Worm (Caenorhabditis elegans) whole organism, mixed stage, embryonic: ENCODE measurements around the gene M02A10.1.

Experiments used
- M03D4.4 ChIP-seq: sonication (generic microtip); optimal IDR thresholded peaks from 2 replicates; lab custom pipeline; 2017; ENCODE audit warnings: mild to moderate bottlenecking, missing genetic modification characterization, missing compliant biosample characterization
- bed-3 ChIP-seq: fragments of 200-800 bp; sonication (Bioruptor generic); optimal IDR thresholded peaks from 3 replicates; lab custom pipeline; 2018; ENCODE audit warnings: mild to moderate bottlenecking, missing genetic modification characterization, moderate library complexity, missing compliant biosample characterization
- blmp-1 ChIP-seq: fragments of 150-350 bp; optimal IDR thresholded peaks from 2 replicates; lab custom pipeline; 2014; ENCODE audit warnings: missing biosample characterization, missing genetic modification characterization
- ceh-39 ChIP-seq: fragments of 150-350 bp; optimal IDR thresholded peaks from 2 replicates; lab custom pipeline; 2014; ENCODE audit warnings: missing biosample characterization, missing genetic modification characterization
- ceh-43 ChIP-seq: fragments of 200-800 bp; sonication (Bioruptor generic); optimal IDR thresholded peaks from 2 replicates; lab custom pipeline; 2018; ENCODE audit warnings: mild to moderate bottlenecking, missing genetic modification characterization, moderate library complexity, missing compliant biosample characterization
- ceh-83 ChIP-seq: fragments of 200-800 bp; sonication (Bioruptor generic); optimal IDR thresholded peaks from 2 replicates; lab custom pipeline; 2018; ENCODE audit warnings: mild to moderate bottlenecking, missing genetic modification characterization, missing compliant biosample characterization
- ces-1 ChIP-seq: fragments of 150-350 bp; optimal IDR thresholded peaks from 2 replicates; lab custom pipeline; 2014; ENCODE audit warnings: missing biosample characterization, missing genetic modification reagents, missing genetic modification characterization
- cnd-1 ChIP-seq: fragments of 200-800 bp; sonication (Bioruptor generic); optimal IDR thresholded peaks from 2 replicates; lab custom pipeline; 2018; ENCODE audit warnings: mild to moderate bottlenecking, missing genetic modification characterization, missing compliant biosample characterization
- drap-1 ChIP-seq: fragments of 200-800 bp; sonication (Bioruptor generic); optimal IDR thresholded peaks from 3 replicates; lab custom pipeline; 2018; ENCODE audit warnings: mild to moderate bottlenecking, missing genetic modification characterization, missing compliant biosample characterization
- elt-1 ChIP-seq: sonication (generic microtip); optimal IDR thresholded peaks from 2 replicates; lab custom pipeline; 2017; ENCODE audit warnings: missing genetic modification characterization, mild to moderate bottlenecking, missing compliant biosample characterization, antibody characterized with exemption, moderate library complexity, borderline replicate concordance; ENCODE audit not compliant: insufficient read depth
- elt-3 ChIP-seq: fragments of 150-350 bp; optimal IDR thresholded peaks from 2 replicates; lab custom pipeline; 2014; ENCODE audit warnings: missing biosample characterization, missing genetic modification characterization
- flh-1 ChIP-seq: fragments of 200-800 bp; sonication (Bioruptor generic); optimal IDR thresholded peaks from 2 replicates; lab custom pipeline; 2018; ENCODE audit warnings: mild to moderate bottlenecking, missing genetic modification characterization, moderate library complexity, missing compliant biosample characterization
- ham-2 ChIP-seq: fragments of 200-800 bp; sonication (Bioruptor generic); optimal IDR thresholded peaks from 2 replicates; lab custom pipeline; 2018; ENCODE audit warnings: mild to moderate bottlenecking, missing genetic modification characterization, missing compliant biosample characterization
- hlh-1 ChIP-seq: fragments of 150-350 bp; optimal IDR thresholded peaks from 2 replicates; lab custom pipeline; 2014; ENCODE audit warnings: missing biosample characterization, missing genetic modification reagents, missing genetic modification characterization
- lin-13 ChIP-seq: fragments of 150-350 bp; optimal IDR thresholded peaks from 2 replicates; lab custom pipeline; 2014; ENCODE audit warnings: missing biosample characterization, missing genetic modification characterization
- lin-32 ChIP-seq: fragments of 200-800 bp; sonication (Bioruptor generic); optimal IDR thresholded peaks from 2 replicates; lab custom pipeline; 2018; ENCODE audit warnings: mild to moderate bottlenecking, missing genetic modification characterization, missing compliant biosample characterization
- lsy-2 ChIP-seq: fragments of 150-350 bp; optimal IDR thresholded peaks from 2 replicates; lab custom pipeline; 2014; ENCODE audit warnings: missing biosample characterization, missing genetic modification characterization
- mep-1 ChIP-seq: fragments of 150-350 bp; optimal IDR thresholded peaks from 2 replicates; lab custom pipeline; 2017; ENCODE audit warnings: missing biosample characterization, missing genetic modification reagents, missing genetic modification characterization, inconsistent platforms
- nhr-12 ChIP-seq: fragments of 150-350 bp; optimal IDR thresholded peaks from 2 replicates; lab custom pipeline; 2014; ENCODE audit warnings: missing biosample characterization, missing genetic modification characterization
- nhr-2 ChIP-seq: fragments of 150-350 bp; optimal IDR thresholded peaks from 2 replicates; lab custom pipeline; 2014; ENCODE audit warnings: missing biosample characterization, missing genetic modification characterization
- nhr-237 ChIP-seq: fragments of 150-350 bp; optimal IDR thresholded peaks from 2 replicates; lab custom pipeline; 2014; ENCODE audit warnings: missing biosample characterization, missing genetic modification characterization
- nhr-28 ChIP-seq: fragments of 150-350 bp; optimal IDR thresholded peaks from 2 replicates; lab custom pipeline; 2014; ENCODE audit warnings: missing biosample characterization, missing genetic modification characterization
- nhr-76 ChIP-seq: sonication (generic microtip); optimal IDR thresholded peaks from 2 replicates; lab custom pipeline; 2017; ENCODE audit warnings: missing biosample characterization, missing genetic modification characterization
- pha-4 ChIP-seq: fragments of 150-350 bp; optimal IDR thresholded peaks from 2 replicates; lab custom pipeline; 2018; ENCODE audit warnings: missing biosample characterization, missing genetic modification reagents, missing genetic modification characterization
- sem-2 ChIP-seq: fragments of 200-800 bp; sonication (Bioruptor generic); optimal IDR thresholded peaks from 2 replicates; lab custom pipeline; 2018; ENCODE audit warnings: mild to moderate bottlenecking, missing genetic modification characterization, missing compliant biosample characterization
- snpc-4 ChIP-seq: fragments of 150-350 bp; optimal IDR thresholded peaks from 2 replicates; lab custom pipeline; 2014; ENCODE audit warnings: missing biosample characterization, missing genetic modification characterization
- tbx-8 ChIP-seq: fragments of 200-800 bp; sonication (Bioruptor generic); optimal IDR thresholded peaks from 2 replicates; lab custom pipeline; 2018; ENCODE audit warnings: mild to moderate bottlenecking, missing genetic modification characterization, moderate library complexity, missing compliant biosample characterization
- unc-120 ChIP-seq: sonication (generic microtip); optimal IDR thresholded peaks from 2 replicates; lab custom pipeline; 2017; ENCODE audit warnings: missing genetic modification characterization, missing compliant biosample characterization; ENCODE audit not compliant: poor library complexity, severe bottlenecking
- unc-39 ChIP-seq: fragments of 150-350 bp; optimal IDR thresholded peaks from 2 replicates; lab custom pipeline; 2014; ENCODE audit warnings: missing biosample characterization, missing genetic modification characterization
- unc-62 ChIP-seq: fragments of 150-350 bp; optimal IDR thresholded peaks from 2 replicates; lab custom pipeline; 2014; ENCODE audit warnings: missing biosample characterization, missing genetic modification reagents, missing genetic modification characterization
- zip-8 ChIP-seq: fragments of 150-350 bp; optimal IDR thresholded peaks from 2 replicates; lab custom pipeline; 2014; ENCODE audit warnings: missing biosample characterization, missing genetic modification characterization

The M02A10.1 gene

DNA sequence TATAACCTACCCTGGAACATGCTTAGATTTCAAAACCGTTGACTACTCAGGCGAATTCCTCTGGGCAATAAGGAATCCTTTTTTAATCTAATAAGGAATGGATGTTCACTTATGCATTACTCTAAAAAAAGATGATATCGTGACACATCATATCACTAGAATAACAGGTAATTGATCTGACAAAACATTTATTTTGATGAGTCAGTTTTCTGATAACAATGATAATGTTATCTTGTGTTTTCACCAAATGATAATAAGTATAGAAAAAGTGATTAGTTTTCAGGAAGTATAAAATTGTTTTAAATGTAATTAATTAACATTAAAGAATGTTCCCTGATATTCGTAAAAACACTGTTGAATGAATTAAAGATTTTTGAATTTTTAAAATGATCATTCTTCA, 22.5 kb downstream of the M02A10.1 start:
- TF ChIP-seq drap-1 (GFP tag; lab: Kevin White, UChicago) (no peak), nhr-12 (tag; lab: Kevin White, UChicago) (no peak)

DNA sequence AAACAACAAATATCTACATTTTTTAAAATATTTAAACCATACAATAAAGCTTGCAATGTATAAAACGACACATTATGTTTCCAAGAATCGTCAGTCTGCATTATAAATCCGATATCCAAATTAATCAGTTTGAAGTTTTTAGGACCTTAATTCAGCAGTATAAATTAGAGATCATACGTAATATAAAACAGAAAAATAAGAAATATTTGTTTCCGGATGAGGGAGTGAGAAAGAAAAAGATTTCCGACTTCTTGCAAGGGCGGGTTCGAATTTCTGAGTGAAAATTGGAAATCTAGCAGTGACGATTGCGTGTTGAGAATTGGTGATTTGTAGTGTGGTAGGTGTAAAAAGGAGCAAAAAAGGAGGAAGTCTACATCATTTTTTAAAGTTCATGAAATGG, 29.0 kb downstream of the M02A10.1 start, which contains the start of gene npr-19:
Gene npr-19, minus strand, starts transcription at position 101 of the 400 bp plus-strand sequence.
- TF ChIP-seq ces-1: no peak
- TF ChIP-seq tbx-8 (GFP tag; lab: Kevin White, UChicago): no peak
- TF ChIP-seq ham-2: no peak
- no peak for TF ChIP-seq ceh-83 (GFP tag; lab: Kevin White, UChicago)
- no peak for TF ChIP-seq nhr-12 (tag; lab: Kevin White, UChicago)
- TF ChIP-seq zip-8 (tag; lab: Kevin White, UChicago): no peak
- no peak for TF ChIP-seq sem-2
- TF ChIP-seq hlh-1 (tag; lab: Kevin White, UChicago): no peak
- TF ChIP-seq M03D4.4 (tag; lab: Kevin White, UChicago): no peak
- TF ChIP-seq blmp-1 (tag; lab: Kevin White, UChicago): no peak
- TF ChIP-seq unc-62: no peak
- no peak for TF ChIP-seq cnd-1 (tag; lab: Kevin White, UChicago)
- TF ChIP-seq nhr-28 (tag; lab: Kevin White, UChicago): no peak
- no peak for TF ChIP-seq pha-4 (tag; lab: Kevin White, UChicago)
- TF ChIP-seq nhr-2: no peak
- TF ChIP-seq lin-13 (tag; lab: Kevin White, UChicago): no peak
- no peak for TF ChIP-seq snpc-4 (tag; lab: Kevin White, UChicago)
- TF ChIP-seq mep-1 (tag; lab: Kevin White, UChicago): no peak
- TF ChIP-seq lin-32: no peak

DNA sequence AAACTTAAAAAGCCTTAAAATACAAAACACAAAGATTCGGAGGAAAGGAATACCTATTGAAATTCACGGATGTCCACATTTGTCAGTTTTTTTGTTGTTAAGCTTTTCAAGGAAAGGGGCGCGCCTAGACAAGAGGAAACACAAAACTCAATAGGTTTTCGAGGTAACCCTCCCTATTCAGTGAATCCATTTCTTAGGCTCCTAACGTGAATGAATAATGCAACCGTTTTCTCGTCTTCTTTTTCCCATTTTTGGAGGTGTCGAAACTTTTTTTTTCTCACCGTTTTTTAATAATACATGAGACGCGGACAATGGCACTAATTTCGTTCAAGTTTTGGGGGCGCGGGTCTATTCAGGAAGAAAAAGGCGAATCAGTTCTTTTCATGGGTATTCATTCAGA, 30.4 kb downstream of the M02A10.1 start:
- TF ChIP-seq hlh-1 (tag; lab: Kevin White, UChicago) (no peak), ceh-83 (GFP tag; lab: Kevin White, UChicago) (no peak), nhr-12 (tag; lab: Kevin White, UChicago) (no peak), elt-3 (no peak), lin-13 (tag; lab: Kevin White, UChicago) (no peak), ceh-43 (GFP tag; lab: Kevin White, UChicago) (no peak)

DNA sequence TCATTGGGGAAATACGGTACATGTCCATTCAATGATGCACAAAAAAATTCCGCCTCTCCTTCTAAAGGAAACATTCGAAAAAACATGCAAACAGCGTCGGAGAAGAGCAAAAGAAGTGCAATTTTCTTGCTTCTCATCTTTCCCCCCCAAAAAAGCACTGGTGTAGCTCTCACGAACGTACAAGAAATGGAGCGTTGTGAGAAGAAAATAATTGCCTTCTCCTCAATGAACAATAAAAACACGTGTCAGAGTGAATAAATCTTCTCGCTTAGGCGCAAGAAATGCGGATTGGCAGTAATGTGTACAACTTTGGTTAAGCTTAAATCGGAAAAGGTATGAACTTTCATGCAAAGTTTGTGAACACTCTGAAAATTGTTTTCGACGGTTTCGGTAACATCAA, 41.7 kb downstream of the M02A10.1 start:
- TF ChIP-seq lin-32 (no peak), ceh-43 (GFP tag; lab: Kevin White, UChicago) (no peak), ces-1 (no peak), snpc-4 (tag; lab: Kevin White, UChicago) (no peak), drap-1 (GFP tag; lab: Kevin White, UChicago) (no peak), lsy-2 (tag; lab: Kevin White, UChicago) (no peak), nhr-2 (no peak), M03D4.4 (tag; lab: Kevin White, UChicago) (no peak), ceh-39 (tag; lab: Kevin White, UChicago) (no peak), sem-2 (no peak), bed-3 (GFP tag; lab: Kevin White, UChicago) (no peak), hlh-1 (tag; lab: Kevin White, UChicago) (no peak), unc-39 (tag; lab: Kevin White, UChicago) (no peak), elt-1 (tag; lab: Kevin White, UChicago) (no peak), nhr-76 (no peak), cnd-1 (tag; lab: Kevin White, UChicago) (no peak), flh-1 (GFP tag; lab: Kevin White, UChicago) (no peak), zip-8 (tag; lab: Kevin White, UChicago) (no peak), unc-120 (tag; lab: Kevin White, UChicago) (no peak), nhr-237 (tag; lab: Kevin White, UChicago) (no peak)
